Worm (Caenorhabditis elegans) whole organism, late embryonic: ENCODE results near the gene lips-7.

Source experiments
- F13H6.1 ChIP-seq: sonication (generic microtip); optimal IDR thresholded peaks from 2 replicates; lab custom pipeline; 2016; ENCODE audit warnings: missing genetic modification characterization, missing compliant biosample characterization
- K02D7.2 ChIP-seq: sonication (generic microtip); optimal IDR thresholded peaks from 2 replicates; lab custom pipeline; 2017; ENCODE audit warnings: mild to moderate bottlenecking, missing genetic modification characterization, missing compliant biosample characterization
- ceh-14 ChIP-seq: sonication (generic microtip); optimal IDR thresholded peaks from 2 replicates; lab custom pipeline; 2016; ENCODE audit warnings: missing genotype, missing genetic modification characterization, missing compliant biosample characterization
- ceh-18 ChIP-seq: sonication (generic microtip); optimal IDR thresholded peaks from 2 replicates; lab custom pipeline; 2016; ENCODE audit warnings: missing genetic modification characterization, missing compliant biosample characterization
- ceh-22 ChIP-seq: sonication (generic microtip); optimal IDR thresholded peaks from 2 replicates; lab custom pipeline; 2017; ENCODE audit warnings: missing biosample characterization, missing genetic modification characterization
- ceh-30 ChIP-seq: fragments of 150-350 bp; optimal IDR thresholded peaks from 2 replicates; lab custom pipeline; 2014; ENCODE audit warnings: missing biosample characterization, missing genetic modification characterization
- ceh-31 ChIP-seq: sonication (generic microtip); optimal IDR thresholded peaks from 2 replicates; lab custom pipeline; 2016; ENCODE audit warnings: missing genetic modification characterization, missing compliant biosample characterization
- ceh-45 ChIP-seq: fragments of 200-800 bp; sonication (Bioruptor generic); IDR thresholded peaks from 2 replicates; pipeline ENCODE4 v1.3.6; 2022; ENCODE audit warnings: missing genetic modification reagents, missing genetic modification characterization, missing compliant biosample characterization
- ceh-6 ChIP-seq: fragments of 200-800 bp; sonication (Bioruptor generic); optimal IDR thresholded peaks from 2 replicates; lab custom pipeline; 2018; ENCODE audit warnings: mild to moderate bottlenecking, missing genetic modification characterization, missing compliant biosample characterization
- ceh-9 ChIP-seq: sonication (generic microtip); optimal IDR thresholded peaks from 2 replicates; lab custom pipeline; 2016; ENCODE audit warnings: mild to moderate bottlenecking, missing genetic modification characterization, inconsistent platforms, missing compliant biosample characterization
- dve-1 ChIP-seq: sonication (generic microtip); optimal IDR thresholded peaks from 2 replicates; lab custom pipeline; 2017; ENCODE audit warnings: antibody characterized with exemption, mild to moderate bottlenecking, missing genetic modification characterization, missing compliant biosample characterization
- elt-2 ChIP-seq: sonication (generic microtip); optimal IDR thresholded peaks from 2 replicates; lab custom pipeline; 2016; ENCODE audit warnings: missing genetic modification reagents, missing genetic modification characterization, missing compliant biosample characterization
- elt-4 ChIP-seq: sonication (generic microtip); optimal IDR thresholded peaks from 2 replicates; lab custom pipeline; 2016; ENCODE audit warnings: missing genetic modification characterization, missing compliant biosample characterization
- ets-4 ChIP-seq: sonication (generic microtip); optimal IDR thresholded peaks from 2 replicates; lab custom pipeline; 2016; ENCODE audit warnings: missing genetic modification characterization, missing compliant biosample characterization
- eyg-1 ChIP-seq: sonication (generic microtip); optimal IDR thresholded peaks from 2 replicates; lab custom pipeline; 2016; ENCODE audit warnings: missing genotype, missing genetic modification characterization, missing compliant biosample characterization
- fax-1 ChIP-seq: sonication (generic microtip); optimal IDR thresholded peaks from 2 replicates; lab custom pipeline; 2016; ENCODE audit warnings: missing genotype, missing genetic modification characterization, missing compliant biosample characterization
- fkh-10 ChIP-seq: fragments of 150-350 bp; optimal IDR thresholded peaks from 2 replicates; lab custom pipeline; 2014; ENCODE audit warnings: missing biosample characterization, missing genetic modification reagents, missing genetic modification characterization
- fkh-6 ChIP-seq: sonication (generic microtip); optimal IDR thresholded peaks from 2 replicates; lab custom pipeline; 2016; ENCODE audit warnings: missing genetic modification characterization, missing compliant biosample characterization
- gmeb-2 ChIP-seq: sonication (generic microtip); optimal IDR thresholded peaks from 2 replicates; lab custom pipeline; 2016; ENCODE audit warnings: missing genetic modification characterization, inconsistent platforms, missing compliant biosample characterization
- hlh-30 ChIP-seq: sonication (generic microtip); optimal IDR thresholded peaks from 2 replicates; lab custom pipeline; 2017; ENCODE audit warnings: antibody characterized with exemption, missing genetic modification characterization, missing compliant biosample characterization; ENCODE audit not compliant: insufficient read depth
- hlh-8 ChIP-seq: sonication (generic microtip); optimal IDR thresholded peaks from 2 replicates; lab custom pipeline; 2016; ENCODE audit warnings: missing genotype, missing genetic modification characterization, missing compliant biosample characterization
- lim-6 ChIP-seq: sonication (generic microtip); optimal IDR thresholded peaks from 2 replicates; lab custom pipeline; 2016; ENCODE audit warnings: missing genetic modification characterization, missing compliant biosample characterization
- lin-11 ChIP-seq: fragments of 200-800 bp; sonication (Bioruptor generic); optimal IDR thresholded peaks from 2 replicates; lab custom pipeline; 2018; ENCODE audit warnings: mild to moderate bottlenecking, missing genetic modification characterization, missing compliant biosample characterization
- mec-3 ChIP-seq: sonication (generic microtip); optimal IDR thresholded peaks from 2 replicates; lab custom pipeline; 2016; ENCODE audit warnings: borderline replicate concordance, missing genetic modification characterization, missing compliant biosample characterization
- nhr-11 ChIP-seq: fragments of 150-350 bp; optimal IDR thresholded peaks from 2 replicates; lab custom pipeline; 2014; ENCODE audit warnings: missing biosample characterization, missing genetic modification characterization
- odd-2 ChIP-seq: sonication (generic microtip); optimal IDR thresholded peaks from 2 replicates; lab custom pipeline; 2017; ENCODE audit warnings: antibody characterized with exemption, mild to moderate bottlenecking, missing genetic modification characterization, missing compliant biosample characterization
- pat-9 ChIP-seq: fragments of 200-800 bp; sonication (Bioruptor generic); optimal IDR thresholded peaks from 2 replicates; lab custom pipeline; 2018; ENCODE audit warnings: mild to moderate bottlenecking, missing genetic modification characterization, moderate library complexity, missing compliant biosample characterization
- pax-1 ChIP-seq: fragments of 150-350 bp; optimal IDR thresholded peaks from 2 replicates; lab custom pipeline; 2014; ENCODE audit warnings: missing biosample characterization, missing genetic modification characterization
- pha-4 ChIP-seq: fragments of 150-350 bp; optimal IDR thresholded peaks from 2 replicates; lab custom pipeline; 2018; ENCODE audit warnings: missing biosample characterization, missing genetic modification reagents, missing genetic modification characterization
- pqm-1 ChIP-seq: sonication (generic microtip); optimal IDR thresholded peaks from 2 replicates; lab custom pipeline; 2016; ENCODE audit warnings: missing genetic modification characterization, missing compliant biosample characterization
- sdc-2 ChIP-seq: sonication (generic microtip); optimal IDR thresholded peaks from 2 replicates; lab custom pipeline; 2016; ENCODE audit warnings: missing genotype, missing genetic modification characterization, missing compliant biosample characterization
- sox-2 ChIP-seq: fragments of 200-800 bp; sonication (Bioruptor generic); IDR thresholded peaks from 2 replicates; pipeline ENCODE4 v1.3.6; 2022; ENCODE audit warnings: missing genetic modification reagents, missing genetic modification characterization, missing compliant biosample characterization
- sox-4 ChIP-seq: sonication (generic microtip); optimal IDR thresholded peaks from 2 replicates; lab custom pipeline; 2017; ENCODE audit warnings: mild to moderate bottlenecking, missing genetic modification characterization, inconsistent platforms, missing compliant biosample characterization
- syd-9 ChIP-seq: sonication (generic microtip); optimal IDR thresholded peaks from 2 replicates; lab custom pipeline; 2016; ENCODE audit warnings: mild to moderate bottlenecking, missing genetic modification characterization, moderate library complexity, missing compliant biosample characterization
- tbx-7 ChIP-seq: sonication (generic microtip); optimal IDR thresholded peaks from 2 replicates; lab custom pipeline; 2016; ENCODE audit warnings: missing genotype, missing genetic modification characterization, missing compliant biosample characterization
- ttx-3 ChIP-seq: sonication (generic microtip); optimal IDR thresholded peaks from 2 replicates; lab custom pipeline; 2016; ENCODE audit warnings: missing genetic modification reagents, missing genetic modification characterization, missing compliant biosample characterization
- unc-3 ChIP-seq, 2 experiments: fragments of 200-800 bp in 1 of 2; sonication (Bioruptor generic) in 1 of 2; sonication (generic microtip) in 1 of 2; conservative IDR thresholded peaks in 1 of 2; optimal IDR thresholded peaks in 1 of 2; 2 replicates each; pipeline versions ENCODE4 v1.3.6 to Lab custom; 2016 to 2022; ENCODE audit warnings: missing compliant biosample characterization in 2 of 2, missing genetic modification characterization in 2 of 2, missing genetic modification reagents in 1 of 2
- unc-42 ChIP-seq: sonication (generic microtip); optimal IDR thresholded peaks from 2 replicates; lab custom pipeline; 2016; ENCODE audit warnings: missing genotype, missing genetic modification characterization, missing compliant biosample characterization
- unc-55 ChIP-seq: sonication (generic microtip); optimal IDR thresholded peaks from 2 replicates; lab custom pipeline; 2017; ENCODE audit warnings: missing biosample characterization, missing genetic modification reagents, missing genetic modification characterization
- unc-86 ChIP-seq: sonication (generic microtip); optimal IDR thresholded peaks from 2 replicates; lab custom pipeline; 2016; ENCODE audit warnings: missing genetic modification characterization, missing compliant biosample characterization
- zip-5 ChIP-seq: sonication (generic microtip); optimal IDR thresholded peaks from 2 replicates; lab custom pipeline; 2016; ENCODE audit warnings: missing genetic modification characterization, missing compliant biosample characterization

Gene lips-7

DNA sequence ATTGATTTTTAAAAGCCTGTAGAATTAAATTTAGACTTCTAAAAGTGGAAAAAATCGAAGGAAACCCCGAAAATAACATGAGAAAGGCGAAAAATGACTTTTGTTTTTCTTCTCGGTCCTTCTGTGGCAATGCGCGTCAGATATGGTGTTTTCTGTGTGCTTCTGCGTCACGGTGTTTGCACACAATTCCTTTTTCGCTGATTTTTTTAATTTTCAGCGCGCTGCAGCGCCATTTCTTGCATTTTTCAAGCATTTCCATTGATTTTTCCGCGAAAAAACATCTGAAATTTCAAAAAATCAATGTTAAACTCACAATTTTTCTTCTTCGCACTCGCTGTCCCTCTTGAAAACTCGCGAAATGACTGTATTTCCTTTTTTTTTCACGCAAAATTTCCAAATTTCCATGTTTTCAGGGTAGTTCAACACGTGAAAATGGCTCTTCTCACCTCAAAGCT, 28.6 kb downstream of the lips-7 start, which contains the start of the genes cdc-37 and W08F4.3:
Gene cdc-37 (minus strand): TSS at position 405 of the 455 bp plus-strand sequence.
Gene W08F4.3 (plus strand): TSS at position 414 of the 455 bp plus-strand sequence.
- TF ChIP-seq unc-42 = peak; percentile 7
- no peak for TF ChIP-seq eyg-1

- TF ChIP-seq sox-4 (tag; lab: Kevin White, UChicago) (no peak), pqm-1 (tag; lab: Kevin White, UChicago) (no peak), K02D7.2 (no peak), zip-5 (no peak), unc-55 (GFP tag; lab: Kevin White, UChicago) (no peak), tbx-7 (no peak), fax-1 (tag; lab: Kevin White, UChicago) (no peak)
- TF ChIP-seq, all 69 proteins: peak for 0
Measured at ce11 chrII:581983-582382, 30.3 kb downstream of the lips-7 start.

- TF ChIP-seq mec-3 (tag; lab: Kevin White, UChicago) (no peak), pha-4 (no peak), lim-6 (tag; lab: Kevin White, UChicago) (no peak), tbx-7 (no peak), ceh-30 (tag; lab: Kevin White, UChicago) (no peak), unc-86 (tag; lab: Kevin White, UChicago) (no peak), elt-4 (tag; lab: Kevin White, UChicago) (no peak), elt-2 (tag; lab: Kevin White, UChicago) (no peak), lin-11 (tag; lab: Kevin White, UChicago) (no peak), unc-3 (GFP tag; conservative IDR thresholded peaks at IDR 0.05; lab: Robert Waterston, UW) (no peak), unc-3 (tag; optimal IDR thresholded peaks at IDR 0.05; lab: Kevin White, UChicago) (no peak), ceh-31 (tag; lab: Kevin White, UChicago) (no peak), pax-1 (tag; lab: Kevin White, UChicago) (no peak), nhr-11 (tag; lab: Kevin White, UChicago) (no peak)
Measured at ce11 chrII:582649-583048, 31.0 kb downstream of the lips-7 start, which contains the start of gene fbxb-14. Gene fbxb-14 (minus strand): TSS chrII:582749.

- TF ChIP-seq pat-9 (no peak), ceh-22 (tag; lab: Kevin White, UChicago) (no peak), K02D7.2 (no peak), ceh-31 (tag; lab: Kevin White, UChicago) (no peak), ets-4 (no peak), fkh-6 (tag; lab: Kevin White, UChicago) (no peak), pax-1 (tag; lab: Kevin White, UChicago) (no peak), ttx-3 (tag; lab: Kevin White, UChicago) (no peak), hlh-8 (tag; lab: Kevin White, UChicago) (no peak), ceh-30 (tag; lab: Kevin White, UChicago) (no peak), odd-2 (tag; lab: Kevin White, UChicago) (no peak), dve-1 (tag; lab: Kevin White, UChicago) (no peak), ceh-9 (tag; lab: Kevin White, UChicago) (no peak), hlh-30 (tag; lab: Kevin White, UChicago) (no peak)
Measured at ce11 chrII:584321-584848, 32.7 kb downstream of the lips-7 start, which contains the start of the genes W08F4.12 and W08F4.13. Gene W08F4.12 (minus strand): TSS chrII:584421. Gene W08F4.13 (plus strand): TSS chrII:584798.

DNA sequence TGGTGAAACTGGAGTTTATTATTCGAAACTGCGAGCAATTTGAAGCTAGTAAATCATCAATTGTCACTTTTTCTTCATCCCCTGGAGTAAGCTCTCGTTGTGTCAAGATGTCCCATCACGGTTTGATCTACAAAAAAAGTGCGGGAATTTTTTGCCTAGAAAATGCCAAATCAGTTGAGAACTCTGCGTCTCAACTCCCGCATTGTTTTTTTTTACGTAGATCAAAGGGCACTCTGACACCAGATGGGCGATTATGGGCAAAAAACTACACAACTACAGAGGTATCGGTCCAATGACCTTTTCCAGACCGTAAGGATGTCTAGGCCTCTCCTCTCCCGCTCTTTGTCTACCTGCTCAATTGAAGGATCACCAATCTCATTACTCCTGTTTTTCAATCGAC, 35.9 kb downstream of the lips-7 start, which contains the start of gene fbxb-34:
Gene fbxb-34 (plus strand): TSS at position 301 of the 400 bp plus-strand sequence.
- TF ChIP-seq ceh-18 (no peak), sox-2 (no peak), F13H6.1 (tag; lab: Kevin White, UChicago) (no peak), ttx-3 (tag; lab: Kevin White, UChicago) (no peak), ceh-14 (tag; lab: Kevin White, UChicago) (no peak), sdc-2 (tag; lab: Kevin White, UChicago) (no peak), ceh-6 (GFP tag; lab: Kevin White, UChicago) (no peak), ceh-45 (no peak), lin-11 (tag; lab: Kevin White, UChicago) (no peak), syd-9 (no peak), fkh-10 (GFP tag; lab: Kevin White, UChicago) (no peak), gmeb-2 (no peak)
- TF ChIP-seq, all 69 proteins: peak for 0
